Worm (Caenorhabditis elegans) whole organism, mixed stage, embryonic: ENCODE measurements around the gene ptr-18.

Source experiments
- lsy-2 ChIP-seq: fragments of 150-350 bp; optimal IDR thresholded peaks from 2 replicates; lab custom pipeline; 2014; ENCODE audit warnings: missing biosample characterization, missing genetic modification characterization
- mls-2 ChIP-seq: sonication (generic microtip); optimal IDR thresholded peaks from 2 replicates; lab custom pipeline; 2016; ENCODE audit warnings: mild to moderate bottlenecking, missing genetic modification characterization, moderate library complexity, missing compliant biosample characterization
- nhr-12 ChIP-seq: fragments of 150-350 bp; optimal IDR thresholded peaks from 2 replicates; lab custom pipeline; 2014; ENCODE audit warnings: missing biosample characterization, missing genetic modification characterization
- pha-4 ChIP-seq: fragments of 150-350 bp; optimal IDR thresholded peaks from 2 replicates; lab custom pipeline; 2018; ENCODE audit warnings: missing biosample characterization, missing genetic modification reagents, missing genetic modification characterization
- snpc-4 ChIP-seq: fragments of 150-350 bp; optimal IDR thresholded peaks from 2 replicates; lab custom pipeline; 2014; ENCODE audit warnings: missing biosample characterization, missing genetic modification characterization

- no peak for TF ChIP-seq snpc-4
- no peak for TF ChIP-seq nhr-12
- TF ChIP-seq lsy-2 (tag; lab: Kevin White, UChicago), result no peak
- no peak for TF ChIP-seq mls-2 (tag; lab: Kevin White, UChicago)
- TF ChIP-seq pha-4 (tag; lab: Kevin White, UChicago), result no peak
These were observed 208 bp upstream of the ptr-18 start for ce11 chrII:12965138-12965537.
